Fruit fly (Drosophila melanogaster) whole organism, pupa: ENCODE measurements around the gene SelR.

Experiments used
- CG10348 ChIP-seq: fragments of 200-800 bp; sonication (Bioruptor generic); IDR thresholded peaks from 2 replicates; pipeline ENCODE4 v1.3.6; 2022; ENCODE audit warnings: missing biosample characterization, missing genetic modification characterization
- CG12605 ChIP-seq: fragments of 200-800 bp; sonication (Bioruptor generic); IDR thresholded peaks from 2 replicates; pipeline ENCODE4 v1.3.6; 2022; ENCODE audit warnings: missing biosample characterization, missing genetic modification characterization
- CG13204 ChIP-seq: fragments of 200-800 bp; sonication (Bioruptor generic); optimal IDR thresholded peaks from 2 replicates; lab custom pipeline; 2018; ENCODE audit warnings: missing biosample characterization, mild to moderate bottlenecking, missing genetic modification characterization, moderate library complexity
- CG14655 ChIP-seq: fragments of 200-800 bp; sonication (Bioruptor generic); optimal IDR thresholded peaks from 3 replicates; lab custom pipeline; 2017; ENCODE audit warnings: mild to moderate bottlenecking, missing biosample characterization, missing genetic modification reagents, missing genetic modification characterization
- CG15710 ChIP-seq: fragments of 200-800 bp; sonication (Bioruptor generic); optimal IDR thresholded peaks from 2 replicates; lab custom pipeline; 2018; ENCODE audit warnings: missing biosample characterization, mild to moderate bottlenecking, missing genetic modification characterization, moderate library complexity
- CG17806 ChIP-seq: fragments of 200-800 bp; sonication (Bioruptor generic); optimal IDR thresholded peaks from 2 replicates; lab custom pipeline; 2018; ENCODE audit warnings: missing biosample characterization, mild to moderate bottlenecking, missing genetic modification characterization, moderate library complexity
- CG32121 ChIP-seq: fragments of 200-800 bp; sonication (Bioruptor generic); IDR thresholded peaks from 2 replicates; pipeline ENCODE4 v1.3.6; 2022; ENCODE audit warnings: missing biosample characterization, missing genetic modification characterization
- CG34367 ChIP-seq: fragments of 200-800 bp; sonication (Bioruptor generic); optimal IDR thresholded peaks from 2 replicates; lab custom pipeline; 2018; ENCODE audit warnings: missing biosample characterization, mild to moderate bottlenecking, missing genetic modification characterization
- CG4496 ChIP-seq: fragments of 200-800 bp; sonication (Bioruptor generic); IDR thresholded peaks from 3 replicates; pipeline ENCODE4 v1.3.6; 2022; ENCODE audit warnings: missing biosample characterization, missing genetic modification characterization
- CG8159 ChIP-seq: fragments of 200-800 bp; sonication (Bioruptor generic); optimal IDR thresholded peaks from 3 replicates; lab custom pipeline; 2018; ENCODE audit warnings: missing biosample characterization, mild to moderate bottlenecking, missing genetic modification characterization, moderate library complexity
- CG8301 ChIP-seq: fragments of 200-800 bp; sonication (Bioruptor generic); optimal IDR thresholded peaks from 2 replicates; lab custom pipeline; 2018; ENCODE audit warnings: missing biosample characterization, mild to moderate bottlenecking, missing genetic modification characterization
- CG9948 ChIP-seq: fragments of 200-800 bp; sonication (Bioruptor generic); optimal IDR thresholded peaks from 2 replicates; lab custom pipeline; 2018; ENCODE audit warnings: missing biosample characterization, mild to moderate bottlenecking, missing genetic modification characterization, moderate library complexity
- D1 ChIP-seq: fragments of 200-800 bp; sonication (Bioruptor generic); optimal IDR thresholded peaks from 2 replicates; lab custom pipeline; 2018; ENCODE audit warnings: missing biosample characterization, mild to moderate bottlenecking, missing genetic modification characterization, moderate library complexity
- EcR ChIP-seq: fragments of 200-800 bp; sonication (Bioruptor generic); optimal IDR thresholded peaks from 3 replicates; lab custom pipeline; 2019; ENCODE audit warnings: missing biosample characterization, missing genetic modification characterization, mild to moderate bottlenecking, moderate library complexity, missing genetic modification reagents
- Ets98B ChIP-seq: fragments of 200-800 bp; sonication (Bioruptor generic); IDR thresholded peaks from 2 replicates; pipeline ENCODE4 v1.3.6; 2022; ENCODE audit warnings: missing biosample characterization, missing genetic modification characterization
- Pif1A ChIP-seq: fragments of 200-800 bp; sonication (Bioruptor generic); optimal IDR thresholded peaks from 3 replicates; lab custom pipeline; 2016; ENCODE audit warnings: missing biosample characterization, missing genetic modification characterization
- Pif1B ChIP-seq: fragments of 200-800 bp; sonication (Bioruptor generic); optimal IDR thresholded peaks from 3 replicates; lab custom pipeline; 2016; ENCODE audit warnings: missing biosample characterization, missing genetic modification characterization
- Snoo ChIP-seq: fragments of 200-800 bp; sonication (Bioruptor generic); optimal IDR thresholded peaks from 3 replicates; lab custom pipeline; 2017; ENCODE audit warnings: missing biosample characterization, mild to moderate bottlenecking, missing genetic modification characterization, inconsistent platforms
- fd96Ca ChIP-seq: fragments of 200-800 bp; sonication (Bioruptor generic); IDR thresholded peaks from 3 replicates; pipeline ENCODE4 v1.3.6; 2022; ENCODE audit warnings: missing biosample characterization, missing genetic modification characterization
- gl ChIP-seq: fragments of 200-800 bp; sonication (Bioruptor generic); optimal IDR thresholded peaks from 2 replicates; lab custom pipeline; 2018; ENCODE audit warnings: missing biosample characterization, mild to moderate bottlenecking, missing genetic modification characterization
- rn ChIP-seq: fragments of 200-800 bp; sonication (Bioruptor generic); IDR thresholded peaks from 2 replicates; pipeline ENCODE4 v1.3.6; 2022; ENCODE audit warnings: missing biosample characterization, missing genetic modification characterization

SelR gene

dm6 chr3R:10868427-10868962 is at the start of gene SelR, which contains the start of gene Tsp86D:
Gene SelR, minus strand, starts transcription at chr3R:10868642.
Gene Tsp86D, plus strand, starts transcription at chr3R:10868708.
- 0 out of 2 replicates have a peak, but pooled peaks have one; percentile 9 for TF ChIP-seq CG32121 (GFP tag; lab: Robert Waterston, UW)
- TF ChIP-seq CG34367 (tag; lab: Kevin White, UChicago) = no peak
- TF ChIP-seq, all 21 proteins: peak for 1

dm6 chr3R:10893327-10893726 is 24.9 kb upstream of the SelR start, which contains the start of gene CG6621:
Gene CG6621, minus strand, starts transcription at chr3R:10893531.
- no peak for TF ChIP-seq CG13204 (GFP tag; lab: Kevin White, UChicago)
- no peak for TF ChIP-seq CG8159
- TF ChIP-seq CG8301 (tag; lab: Kevin White, UChicago) = no peak
- no peak for TF ChIP-seq CG34367 (tag; lab: Kevin White, UChicago)

- TF ChIP-seq CG34367 (tag; lab: Kevin White, UChicago) (no peak), Snoo (tag; lab: Kevin White, UChicago) (no peak), CG9948 (tag; lab: Kevin White, UChicago) (no peak), CG8301 (tag; lab: Kevin White, UChicago) (no peak), gl (tag; lab: Kevin White, UChicago) (no peak), CG14655 (GFP tag; lab: Kevin White, UChicago) (no peak), Ets98B (GFP tag; lab: Robert Waterston, UW) (no peak), Pif1A (GFP tag; lab: Kevin White, UChicago) (no peak), CG17806 (tag; lab: Kevin White, UChicago) (no peak), D1 (tag; lab: Kevin White, UChicago) (no peak), Pif1B (GFP tag; lab: Kevin White, UChicago) (no peak)
Observed at dm6 chr3R:10889520-10889887, 21.1 kb upstream of the SelR start, which contains the start of gene Ak3. Gene Ak3, minus strand, starts transcription at chr3R:10889588.

- peak; percentile 90 for TF ChIP-seq CG12605 (GFP tag; lab: Robert Waterston, UW)
- no peak for TF ChIP-seq CG9948 (tag; lab: Kevin White, UChicago)
- no peak for TF ChIP-seq CG10348 (GFP tag; lab: Robert Waterston, UW)
- TF ChIP-seq Ets98B (GFP tag; lab: Robert Waterston, UW) = peak; percentile 82
- peak; percentile 94 for TF ChIP-seq gl (tag; lab: Kevin White, UChicago)
- TF ChIP-seq CG8159 = peak; percentile 60
- peak; percentile 35 for TF ChIP-seq CG15710 (tag; lab: Kevin White, UChicago)
- peak; percentile 36 for TF ChIP-seq CG34367 (tag; lab: Kevin White, UChicago)
- peak; percentile 56 for TF ChIP-seq Pif1A (GFP tag; lab: Kevin White, UChicago)
- peak; percentile 57; the same call in 1 of the 2 replicates for TF ChIP-seq CG32121 (GFP tag; lab: Robert Waterston, UW)
- TF ChIP-seq fd96Ca (GFP tag; lab: Robert Waterston, UW) = peak; percentile 71
- TF ChIP-seq Pif1B (GFP tag; lab: Kevin White, UChicago) = peak; percentile 54
- peak; percentile 24 for TF ChIP-seq EcR
- TF ChIP-seq CG13204 (GFP tag; lab: Kevin White, UChicago) = peak; percentile 90
- peak; percentile 74 for TF ChIP-seq CG14655 (GFP tag; lab: Kevin White, UChicago)
- peak; percentile 78 for TF ChIP-seq CG4496 (GFP tag; lab: Robert Waterston, UW)
- TF ChIP-seq CG17806 (tag; lab: Kevin White, UChicago) = peak; percentile 37
- TF ChIP-seq Snoo (tag; lab: Kevin White, UChicago) = peak; percentile 26
- peak; percentile 7 for TF ChIP-seq D1 (tag; lab: Kevin White, UChicago)
- TF ChIP-seq CG8301 (tag; lab: Kevin White, UChicago) = peak; percentile 51
- TF ChIP-seq rn (GFP tag; lab: Robert Waterston, UW) = peak; percentile 28; the same call in 1 of the 2 replicates
Observed at dm6 chr3R:10888633-10889519, 20.4 kb upstream of the SelR start.

- TF ChIP-seq CG4496 (GFP tag; lab: Robert Waterston, UW) (no peak), CG8159 (no peak), Snoo (tag; lab: Kevin White, UChicago) (no peak), EcR (no peak), CG8301 (tag; lab: Kevin White, UChicago) (no peak), CG15710 (tag; lab: Kevin White, UChicago) (no peak), Pif1A (GFP tag; lab: Kevin White, UChicago) (no peak), CG14655 (GFP tag; lab: Kevin White, UChicago) (no peak), CG17806 (tag; lab: Kevin White, UChicago) (no peak), CG34367 (tag; lab: Kevin White, UChicago) (no peak), Ets98B (GFP tag; lab: Robert Waterston, UW) (no peak), CG9948 (tag; lab: Kevin White, UChicago) (no peak), CG10348 (GFP tag; lab: Robert Waterston, UW) (no peak), fd96Ca (GFP tag; lab: Robert Waterston, UW) (no peak), rn (GFP tag; lab: Robert Waterston, UW) (no peak), D1 (tag; lab: Kevin White, UChicago) (no peak), CG32121 (GFP tag; lab: Robert Waterston, UW) (no peak), Pif1B (GFP tag; lab: Kevin White, UChicago) (no peak), gl (tag; lab: Kevin White, UChicago) (no peak)
- TF ChIP-seq, all 21 proteins: peak for 0
Observed at dm6 chr3R:10888300-10888632, 19.8 kb upstream of the SelR start.
